Worm (Caenorhabditis elegans): ENCODE data around the gene mrpl-20.

ce11 chrII:13334966-13335698 is 2.9 kb upstream of the mrpl-20 start:
- TF ChIP-seq unc-62 (GFP tag; optimal IDR thresholded peaks at IDR 0.05) (no peak), madf-8 (GFP tag; conservative IDR thresholded peaks at IDR 0.05) (no peak)

Measured in whole organism, young adult.